Fruit fly (Drosophila melanogaster): ENCODE data around the gene CG4287.

Gene CG4287

DNA sequence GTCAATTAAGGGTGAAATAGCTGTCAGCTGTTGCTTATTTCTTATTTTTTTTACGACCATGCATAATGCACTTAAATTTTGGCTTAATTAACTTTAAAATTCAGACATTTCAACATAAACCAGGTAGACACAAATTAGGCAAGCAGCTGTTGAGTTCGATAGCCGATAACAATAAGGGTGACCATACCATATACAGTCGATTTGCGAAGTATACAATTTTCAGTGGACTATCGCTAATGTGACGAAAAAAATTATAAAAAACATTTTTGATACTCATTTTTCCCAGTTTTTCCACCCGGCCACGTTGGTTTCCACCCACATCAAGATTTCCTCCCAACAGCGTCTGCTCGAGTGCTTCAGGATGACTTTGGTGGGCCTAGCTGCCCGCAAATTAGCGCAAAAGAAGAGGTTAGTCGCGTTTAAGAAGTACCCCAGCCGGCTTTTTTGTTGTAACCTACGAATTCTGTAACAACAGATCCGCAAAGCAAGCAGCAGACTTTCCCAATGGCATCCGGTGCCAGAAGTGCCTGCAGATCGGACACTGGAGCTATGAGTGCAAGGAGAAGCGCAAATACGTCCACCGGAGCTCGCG lies at the start of gene CG4287, which contains the start of gene CG5516:
CG4287 (minus strand) TSS at position 178 of the 592 bp plus-strand sequence.
CG5516 (plus strand) TSS at position 195 of the 592 bp plus-strand sequence.
- TF ChIP-seq Dll (GFP tag; IDR thresholded peaks at IDR 0.05; ENCODE audit: partially characterized antibody) (peak; percentile 62), lilli (GFP tag; optimal IDR thresholded peaks at IDR 0.05) (peak; percentile 53), eyg (GFP tag; optimal IDR thresholded peaks at IDR 0.05) (no peak), sima (GFP tag; optimal IDR thresholded peaks at IDR 0.05) (no peak), lmd (GFP tag; IDR thresholded peaks at IDR 0.05) (no peak), chn (GFP tag; optimal IDR thresholded peaks at IDR 0.05) (peak; percentile 25), CG3065 (GFP tag; optimal IDR thresholded peaks at IDR 0.05) (no peak), dpn (GFP tag; optimal IDR thresholded peaks at IDR 0.05) (peak in 1 of 2 experiments; percentile 1), br (optimal IDR thresholded peaks at IDR 0.05) (no peak), CG5180 (GFP tag; optimal IDR thresholded peaks at IDR 0.05) (no peak), Tbp (GFP tag; optimal IDR thresholded peaks at IDR 0.05) (no peak), Ptx1 (GFP tag; IDR thresholded peaks at IDR 0.05) (no peak), CG9817 (tag; optimal IDR thresholded peaks at IDR 0.05) (no peak), Hsf (GFP tag; optimal IDR thresholded peaks at IDR 0.05) (peak; percentile 7), CG1603 (tag; optimal IDR thresholded peaks at IDR 0.05) (peak; percentile 54), CG7839 (tag; optimal IDR thresholded peaks at IDR 0.05) (no peak), Xrp1 (GFP tag; IDR thresholded peaks at IDR 0.05) (0 out of 2 replicates have a peak, but pooled peaks have one; percentile 19), Chrac-16 (GFP tag; optimal IDR thresholded peaks at IDR 0.05) (peak; percentile 28), CG13287 (GFP tag; IDR thresholded peaks at IDR 0.05; ENCODE audit: partially characterized antibody) (peak; percentile 63), hkb (optimal IDR thresholded peaks at IDR 0.05) (no peak), hkb (GFP tag; IDR thresholded peaks at IDR 0.05) (peak; percentile 34; the same call in 1 of the 2 replicates), CG6765 (GFP tag; optimal IDR thresholded peaks at IDR 0.05) (no peak), zen (tag; optimal IDR thresholded peaks at IDR 0.05) (peak; percentile 64), Scr (GFP tag; IDR thresholded peaks at IDR 0.05; ENCODE audit: partially characterized antibody) (peak; percentile 54), CG12942 (GFP tag; optimal IDR thresholded peaks at IDR 0.05) (peak; percentile 17), hbn (GFP tag; IDR thresholded peaks at IDR 0.05; ENCODE audit: partially characterized antibody) (peak; percentile 47; the same call in 1 of the 2 replicates), grau (tag; optimal IDR thresholded peaks at IDR 0.05) (no peak), zen2 (GFP tag; IDR thresholded peaks at IDR 0.05; ENCODE audit: partially characterized antibody) (no peak; the same call in 2 of the 3 replicates), tio (GFP tag; optimal IDR thresholded peaks at IDR 0.05) (no peak), zf30C (GFP tag; optimal IDR thresholded peaks at IDR 0.05) (no peak), Sry-δ (GFP tag; optimal IDR thresholded peaks at IDR 0.05) (peak; percentile 56), MBD-R2 (GFP tag; IDR thresholded peaks at IDR 0.05) (peak; percentile 87), Atf3 (GFP tag; optimal IDR thresholded peaks at IDR 0.05) (no peak), lbe (GFP tag; optimal IDR thresholded peaks at IDR 0.05) (no peak), CG11723 (GFP tag; optimal IDR thresholded peaks at IDR 0.05) (no peak), CG6689 (GFP tag; IDR thresholded peaks at IDR 0.05) (no peak), CG9609 (GFP tag; optimal IDR thresholded peaks at IDR 0.05) (peak; percentile 8), HLH4C (GFP tag; IDR thresholded peaks at IDR 0.05; ENCODE audit: partially characterized antibody) (no peak; the same call in none of the 3 replicates), Pdp1 (GFP tag; optimal IDR thresholded peaks at IDR 0.05) (no peak), otp (GFP tag; IDR thresholded peaks at IDR 0.05) (no peak), CG14014 (GFP tag; IDR thresholded peaks at IDR 0.05) (no peak), twi (tag; optimal IDR thresholded peaks at IDR 0.05) (no peak), zfh2 (GFP tag; optimal IDR thresholded peaks at IDR 0.05) (peak; percentile 39), sug (tag; optimal IDR thresholded peaks at IDR 0.05) (no peak), CG12236 (GFP tag; optimal IDR thresholded peaks at IDR 0.05) (no peak), HmgZ (tag; optimal IDR thresholded peaks at IDR 0.05) (peak; percentile 25), HmgD (GFP tag; optimal IDR thresholded peaks at IDR 0.05) (peak; percentile 38), CG30020 (tag; optimal IDR thresholded peaks at IDR 0.05) (peak; percentile 23), row (GFP tag; IDR thresholded peaks at IDR 0.05) (peak; percentile 15; the same call in 1 of the 3 replicates), CHES-1-like (GFP tag; optimal IDR thresholded peaks at IDR 0.05) (peak; percentile 23)
